Fruit fly (Drosophila melanogaster) whole organism, embryonic: ENCODE data around the gene CG32639.

Experiments used
- Awh ChIP-seq: fragments of 200-800 bp; sonication (Bioruptor generic); IDR thresholded peaks from 2 replicates; pipeline ENCODE4, ENCODE4 v1.3.6; 2022; ENCODE audit warnings: missing biosample characterization, missing genetic modification characterization
- CG12155 ChIP-seq: fragments of 200-800 bp; sonication (Bioruptor generic); optimal IDR thresholded peaks from 3 replicates; lab custom pipeline; 2016; ENCODE audit warnings: missing biosample characterization, missing genetic modification characterization
- CG1233 ChIP-seq: fragments of 200-800 bp; sonication (Bioruptor generic); optimal IDR thresholded peaks from 4 replicates; lab custom pipeline; 2018; ENCODE audit warnings: missing biosample characterization, mild to moderate bottlenecking, missing genetic modification characterization
- CG12942 ChIP-seq: fragments of 200-800 bp; sonication (Bioruptor generic); optimal IDR thresholded peaks from 3 replicates; lab custom pipeline; 2016; ENCODE audit warnings: missing biosample characterization, missing genetic modification characterization
- CG14667 ChIP-seq: fragments of 200-800 bp; sonication (Bioruptor generic); IDR thresholded peaks from 2 replicates; pipeline ENCODE4 v1.3.6; 2022; ENCODE audit warnings: missing biosample characterization, missing genetic modification characterization
- CG15479 ChIP-seq: fragments of 200-800 bp; sonication (Bioruptor generic); optimal IDR thresholded peaks from 3 replicates; lab custom pipeline; 2019; ENCODE audit warnings: missing biosample characterization, mild to moderate bottlenecking, missing genetic modification characterization, moderate library complexity
- CG16813 ChIP-seq: fragments of 200-800 bp; sonication (Bioruptor generic); IDR thresholded peaks from 3 replicates; pipeline ENCODE4 v1.3.6; 2022; ENCODE audit warnings: missing biosample characterization, missing genetic modification characterization; ENCODE audit not compliant: partially characterized antibody
- CG16863 ChIP-seq: fragments of 200-800 bp; sonication (Bioruptor generic); optimal IDR thresholded peaks from 3 replicates; lab custom pipeline; 2016; ENCODE audit warnings: missing biosample characterization, missing genetic modification characterization
- CG1832 ChIP-seq: fragments of 200-800 bp; sonication (Bioruptor generic); optimal IDR thresholded peaks from 2 replicates; lab custom pipeline; 2017; ENCODE audit warnings: missing biosample characterization, mild to moderate bottlenecking, missing genetic modification characterization, inconsistent platforms
- CG2199 ChIP-seq: fragments of 200-800 bp; sonication (Bioruptor generic); IDR thresholded peaks from 3 replicates; pipeline ENCODE4 v1.3.6; 2022; ENCODE audit warnings: missing biosample characterization, missing genetic modification characterization
- CG31224 ChIP-seq: fragments of 200-800 bp; sonication (Bioruptor generic); IDR thresholded peaks from 2 replicates; pipeline ENCODE4 v1.3.6; 2022; ENCODE audit warnings: missing biosample characterization, missing genetic modification characterization
- CG34376 ChIP-seq: fragments of 200-800 bp; sonication (Bioruptor generic); optimal IDR thresholded peaks from 2 replicates; lab custom pipeline; 2018; ENCODE audit warnings: missing biosample characterization, mild to moderate bottlenecking, missing genetic modification characterization
- CG4404 ChIP-seq: fragments of 200-800 bp; sonication (Bioruptor generic); IDR thresholded peaks from 2 replicates; pipeline ENCODE4 v1.3.6; 2022; ENCODE audit warnings: missing biosample characterization, missing genetic modification characterization
- CG6765 ChIP-seq: fragments of 200-800 bp; sonication (Bioruptor generic); optimal IDR thresholded peaks from 3 replicates; lab custom pipeline; 2017; ENCODE audit warnings: missing biosample characterization, mild to moderate bottlenecking, missing genetic modification characterization
- CG7372 ChIP-seq: fragments of 200-800 bp; sonication (Bioruptor generic); IDR thresholded peaks from 2 replicates; pipeline ENCODE4 v1.3.6; 2022; ENCODE audit warnings: missing biosample characterization, missing genetic modification characterization
- CG7745 ChIP-seq: fragments of 200-800 bp; sonication (Bioruptor generic); optimal IDR thresholded peaks from 2 replicates; lab custom pipeline; 2018; ENCODE audit warnings: missing biosample characterization, mild to moderate bottlenecking, missing genetic modification characterization, moderate library complexity
- CG7963 ChIP-seq: fragments of 200-800 bp; sonication (Bioruptor generic); IDR thresholded peaks from 3 replicates; pipeline ENCODE4 v1.3.6; 2022; ENCODE audit warnings: missing biosample characterization, missing genetic modification characterization; ENCODE audit not compliant: partially characterized antibody
- CG8478 ChIP-seq: fragments of >200 bp; optimal IDR thresholded peaks from 2 replicates; lab custom pipeline; 2018
- CG9437 ChIP-seq: fragments of 200-800 bp; sonication (Bioruptor generic); optimal IDR thresholded peaks from 2 replicates; lab custom pipeline; 2018; ENCODE audit warnings: missing biosample characterization, mild to moderate bottlenecking, missing genetic modification characterization
- Deaf1 ChIP-seq: fragments of 200-800 bp; optimal IDR thresholded peaks from 3 replicates; lab custom pipeline; 2019; ENCODE audit warnings: missing biosample characterization, mild to moderate bottlenecking, missing genetic modification characterization, moderate library complexity
- Doc3 ChIP-seq: fragments of 200-800 bp; sonication (Bioruptor generic); IDR thresholded peaks from 3 replicates; pipeline ENCODE4 v1.3.6; 2022; ENCODE audit warnings: missing biosample characterization, missing genetic modification characterization; ENCODE audit not compliant: partially characterized antibody
- Ets65A ChIP-seq: fragments of 200-800 bp; sonication (Bioruptor generic); peaks from one replicate; lab custom pipeline; 2016; ENCODE audit warnings: missing biosample characterization, missing genetic modification characterization
- H2.0 ChIP-seq: fragments of 200-800 bp; sonication (Bioruptor generic); IDR thresholded peaks from 2 replicates; pipeline ENCODE4 v1.3.6; 2022; ENCODE audit warnings: missing biosample characterization, missing genetic modification characterization
- HLH3B ChIP-seq: fragments of 200-800 bp; sonication (Bioruptor generic); IDR thresholded peaks from 2 replicates; pipeline ENCODE4 v1.3.6; 2022; ENCODE audit warnings: missing biosample characterization, missing genetic modification characterization
- HLHmδ ChIP-seq: fragments of 200-800 bp; sonication (Bioruptor generic); optimal IDR thresholded peaks from 2 replicates; lab custom pipeline; 2018; ENCODE audit warnings: missing biosample characterization, mild to moderate bottlenecking, missing genetic modification characterization, moderate library complexity
- Hr78 ChIP-seq, 2 experiments: fragments of 200-800 bp in 1 of 2; fragments of >200 bp in 1 of 2; sonication (Bioruptor generic) in 1 of 2; optimal IDR thresholded peaks; 2 replicates each; lab custom pipeline; 2017 to 2019; ENCODE audit warnings: missing biosample characterization in 2 of 2, missing genetic modification characterization in 2 of 2, mild to moderate bottlenecking in 1 of 2, moderate library complexity in 1 of 2
- MBD-R2 ChIP-seq: fragments of 200-800 bp; sonication (Bioruptor generic); IDR thresholded peaks from 2 replicates; pipeline ENCODE4 v1.3.6; 2022; ENCODE audit warnings: missing biosample characterization, missing genetic modification characterization
- MESR4 ChIP-seq: fragments of 200-800 bp; sonication (Bioruptor generic); optimal IDR thresholded peaks from 2 replicates; lab custom pipeline; 2018; ENCODE audit warnings: missing biosample characterization, mild to moderate bottlenecking, missing genetic modification characterization, moderate library complexity
- Med ChIP-seq: fragments of 200-800 bp; sonication (Bioruptor generic); peaks from one replicate; lab custom pipeline; 2016; ENCODE audit warnings: missing biosample characterization, missing genetic modification characterization, mild to moderate bottlenecking, inconsistent platforms, moderate library complexity
- NK7.1 ChIP-seq: fragments of 200-800 bp; sonication (Bioruptor generic); optimal IDR thresholded peaks from 3 replicates; lab custom pipeline; 2016; ENCODE audit warnings: missing biosample characterization, missing genetic modification characterization
- Scr ChIP-seq: fragments of 200-800 bp; sonication (Bioruptor generic); IDR thresholded peaks from 2 replicates; pipeline ENCODE4 v1.3.6; 2022; ENCODE audit warnings: missing biosample characterization, missing genetic modification characterization; ENCODE audit not compliant: partially characterized antibody
- Side ChIP-seq: fragments of 200-800 bp; sonication (Bioruptor generic); optimal IDR thresholded peaks from 2 replicates; lab custom pipeline; 2016; ENCODE audit warnings: missing biosample characterization, missing genetic modification characterization
- Sry-β ChIP-seq: fragments of 200-800 bp; sonication (Bioruptor generic); optimal IDR thresholded peaks from 2 replicates; lab custom pipeline; 2018; ENCODE audit warnings: missing biosample characterization, mild to moderate bottlenecking, missing genetic modification characterization, moderate library complexity
- YL-1 ChIP-seq: fragments of 200-800 bp; sonication (Bioruptor generic); optimal IDR thresholded peaks from 3 replicates; lab custom pipeline; 2017; ENCODE audit warnings: missing biosample characterization, mild to moderate bottlenecking, missing genetic modification characterization
- amos ChIP-seq: fragments of 200-800 bp; sonication (Bioruptor generic); IDR thresholded peaks from 2 replicates; pipeline ENCODE4 v1.3.6; 2022; ENCODE audit warnings: missing biosample characterization, missing genetic modification characterization; ENCODE audit not compliant: partially characterized antibody
- ash1 ChIP-seq: fragments of 200-800 bp; sonication (Bioruptor generic); optimal IDR thresholded peaks from 2 replicates; lab custom pipeline; 2018; ENCODE audit warnings: missing biosample characterization, mild to moderate bottlenecking, missing genetic modification characterization
- btn ChIP-seq: fragments of 200-800 bp; sonication (Bioruptor generic); optimal IDR thresholded peaks from 2 replicates; lab custom pipeline; 2016; ENCODE audit warnings: missing biosample characterization, missing genetic modification characterization
- dan ChIP-seq: fragments of 200-800 bp; sonication (Bioruptor generic); IDR thresholded peaks from 2 replicates; pipeline ENCODE4 v1.3.6; 2022; ENCODE audit warnings: missing biosample characterization, missing genetic modification characterization
- emc ChIP-seq: fragments of 200-800 bp; sonication (Bioruptor generic); optimal IDR thresholded peaks from 2 replicates; lab custom pipeline; 2016; ENCODE audit warnings: missing biosample characterization, missing genetic modification characterization
- gcm ChIP-seq: fragments of 200-800 bp; sonication (Bioruptor generic); optimal IDR thresholded peaks from 2 replicates; lab custom pipeline; 2019; ENCODE audit warnings: missing biosample characterization, mild to moderate bottlenecking, missing genetic modification characterization, moderate library complexity
- ham ChIP-seq: fragments of 200-800 bp; sonication (Bioruptor generic); IDR thresholded peaks from 2 replicates; pipeline ENCODE4 v1.3.6; 2022; ENCODE audit warnings: missing biosample characterization, missing genetic modification characterization
- hkb ChIP-seq, 2 experiments: fragments of 200-800 bp in 1 of 2; fragments of >200 bp in 1 of 2; sonication (Bioruptor generic) in 1 of 2; IDR thresholded peaks in 1 of 2; optimal IDR thresholded peaks in 1 of 2; 2 replicates each; pipeline versions ENCODE4 v1.3.6 to Lab custom; 2017 to 2022; ENCODE audit warnings: missing biosample characterization in 1 of 2, missing genetic modification characterization in 1 of 2
- lilli ChIP-seq: fragments of 200-800 bp; sonication (Bioruptor generic); optimal IDR thresholded peaks from 3 replicates; lab custom pipeline; 2016; ENCODE audit warnings: missing biosample characterization, missing genetic modification characterization
- mld ChIP-seq: fragments of 200-800 bp; sonication (Bioruptor generic); IDR thresholded peaks from 3 replicates; pipeline ENCODE4 v1.3.6; 2022; ENCODE audit warnings: missing biosample characterization, missing genetic modification characterization; ENCODE audit not compliant: partially characterized antibody
- nau ChIP-seq: fragments of 200-800 bp; sonication (Bioruptor generic); optimal IDR thresholded peaks from 3 replicates; lab custom pipeline; 2017; ENCODE audit warnings: missing biosample characterization, mild to moderate bottlenecking, missing genetic modification characterization, missing genetic modification reagents
- nom ChIP-seq: fragments of 200-800 bp; sonication (Bioruptor generic); optimal IDR thresholded peaks from 2 replicates; lab custom pipeline; 2017; ENCODE audit warnings: missing biosample characterization, missing genetic modification characterization, mild to moderate bottlenecking, moderate library complexity, missing genetic modification reagents
- row ChIP-seq: fragments of 200-800 bp; sonication (Bioruptor generic); IDR thresholded peaks from 3 replicates; pipeline ENCODE4 v1.3.6; 2022; ENCODE audit warnings: missing biosample characterization, missing genetic modification characterization
- schlank ChIP-seq: fragments of 200-800 bp; sonication (Bioruptor generic); optimal IDR thresholded peaks from 2 replicates; lab custom pipeline; 2018; ENCODE audit warnings: missing biosample characterization, mild to moderate bottlenecking, missing genetic modification characterization
- seq ChIP-seq: fragments of 200-800 bp; sonication (Bioruptor generic); IDR thresholded peaks from 2 replicates; pipeline ENCODE4 v1.3.6; 2022; ENCODE audit warnings: missing biosample characterization, missing genetic modification characterization
- stc ChIP-seq: fragments of 200-800 bp; sonication (Bioruptor generic); IDR thresholded peaks from 2 replicates; pipeline ENCODE4 v1.3.6; 2022; ENCODE audit warnings: missing biosample characterization, missing genetic modification characterization
- tll ChIP-seq, 2 experiments: fragments of 200-800 bp in 1 of 2; fragments of >200 bp in 1 of 2; sonication (Bioruptor generic) in 1 of 2; optimal IDR thresholded peaks; 2 replicates each; lab custom pipeline; 2017 to 2019; ENCODE audit warnings: missing biosample characterization in 2 of 2, missing genetic modification characterization in 2 of 2, mild to moderate bottlenecking in 1 of 2, moderate library complexity in 1 of 2

CG32639 gene

dm6 chrX:13194249-13194648 is 42.1 kb downstream of the CG32639 start, which contains the start of gene Coq5 (continued):
- TF ChIP-seq HLH3B (GFP tag; lab: Robert Waterston, UW), result no peak
- no peak for TF ChIP-seq CG7963
- no peak for TF ChIP-seq CG15479 (GFP tag; lab: Kevin White, UChicago)
- no peak for TF ChIP-seq CG1233
- no peak for TF ChIP-seq CG12942 (GFP tag; lab: Kevin White, UChicago)
- no peak for TF ChIP-seq CG16863 (GFP tag; lab: Kevin White, UChicago)
- no peak for TF ChIP-seq CG4404
- TF ChIP-seq row (GFP tag; lab: Robert Waterston, UW), result no peak
- no peak for TF ChIP-seq Doc3 (GFP tag; lab: Robert Waterston, UW)
- TF ChIP-seq Ets65A, result no peak
- peak; percentile 43 for TF ChIP-seq Med
- no peak for TF ChIP-seq gcm (GFP tag; lab: Kevin White, UChicago)
- no peak for TF ChIP-seq Side (GFP tag; lab: Kevin White, UChicago)
- no peak for TF ChIP-seq CG7745
- TF ChIP-seq seq (GFP tag; lab: Robert Waterston, UW), result no peak
- TF ChIP-seq btn (GFP tag; lab: Kevin White, UChicago), result no peak
- no peak for TF ChIP-seq CG31224 (GFP tag; lab: Robert Waterston, UW)
- no peak for TF ChIP-seq emc (GFP tag; lab: Kevin White, UChicago)
- no peak for TF ChIP-seq CG2199 (GFP tag; lab: Robert Waterston, UW)
- no peak for TF ChIP-seq CG1832 (GFP tag; lab: Kevin White, UChicago)
- peak; percentile 6 for TF ChIP-seq MESR4 (GFP tag; lab: Kevin White, UChicago)
- TF ChIP-seq mld, result no peak
- no peak for TF ChIP-seq CG9437
- TF ChIP-seq Hr78 (GFP tag; optimal IDR thresholded peaks at IDR 0.05; lab: Kevin White, UChicago), result no peak
- TF ChIP-seq tll (GFP tag; optimal IDR thresholded peaks at IDR 0.05; lab: Kevin White, UChicago), result no peak
- no peak for TF ChIP-seq lilli
- no peak for TF ChIP-seq YL-1 (GFP tag; lab: Kevin White, UChicago)
- TF ChIP-seq Sry-β, result no peak
- no peak for TF ChIP-seq CG14667 (GFP tag; lab: Robert Waterston, UW)
- no peak for TF ChIP-seq CG6765
- TF ChIP-seq hkb (optimal IDR thresholded peaks at IDR 0.05; lab: Kevin White, UChicago), result no peak
- no peak for TF ChIP-seq hkb (GFP tag; IDR thresholded peaks at IDR 0.05; lab: Robert Waterston, UW)
- no peak for TF ChIP-seq CG7372 (GFP tag; lab: Robert Waterston, UW)
- TF ChIP-seq HLHmδ (GFP tag; lab: Kevin White, UChicago), result no peak
- no peak for TF ChIP-seq CG34376
- no peak for TF ChIP-seq nom (GFP tag; lab: Kevin White, UChicago)
- TF ChIP-seq stc (GFP tag; lab: Robert Waterston, UW), result no peak
- TF ChIP-seq CG8478 (lab: Kevin White, UChicago), result no peak
- TF ChIP-seq nau (GFP tag; lab: Kevin White, UChicago), result no peak
- no peak for TF ChIP-seq H2.0 (GFP tag; lab: Robert Waterston, UW)
- no peak for TF ChIP-seq CG16813 (GFP tag; lab: Robert Waterston, UW)
- TF ChIP-seq ham (GFP tag; lab: Robert Waterston, UW), result no peak
- TF ChIP-seq schlank (tag; lab: Kevin White, UChicago), result no peak
- no peak for TF ChIP-seq CG12155 (GFP tag; lab: Kevin White, UChicago)
- TF ChIP-seq dan, result no peak
- no peak for TF ChIP-seq ash1 (GFP tag; lab: Kevin White, UChicago)
- peak; percentile 57 for TF ChIP-seq Scr (GFP tag; lab: Robert Waterston, UW)
- TF ChIP-seq Awh (GFP tag; lab: Robert Waterston, UW), result no peak
- TF ChIP-seq amos, result peak; percentile 47; the same call in 1 of the 2 replicates
- peak; percentile 49; the same call in 1 of the 2 replicates for TF ChIP-seq MBD-R2 (GFP tag; lab: Robert Waterston, UW)
- TF ChIP-seq NK7.1 (GFP tag; lab: Kevin White, UChicago), result no peak
- no peak for TF ChIP-seq Deaf1
